Worm (Caenorhabditis elegans): ENCODE data around the gene bcmo-2.

Gene bcmo-2

DNA sequence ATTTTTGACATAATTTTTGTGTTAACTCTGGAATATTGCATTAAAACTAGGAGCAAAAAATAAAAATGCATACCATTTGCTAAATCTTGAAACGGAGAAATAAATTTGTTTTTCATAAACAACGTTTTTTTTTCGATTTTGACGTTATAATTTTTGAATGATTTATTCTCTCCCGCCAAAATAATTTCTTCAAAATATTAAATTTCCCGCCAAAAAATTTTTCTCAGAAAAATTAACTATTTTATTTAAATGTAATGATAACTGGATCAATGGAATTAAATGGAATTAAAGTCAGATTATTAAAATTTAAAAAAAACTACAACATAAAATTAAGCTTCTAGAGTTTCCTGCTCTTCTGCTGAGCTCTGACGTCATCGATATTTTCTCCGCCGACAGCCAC is 33.5 kb downstream of the bcmo-2 start, which contains the start of gene nep-3:
Gene nep-3, minus strand, starts transcription at position 101 of the 400 bp plus-strand sequence.
- TF ChIP-seq him-1 (tag; optimal IDR thresholded peaks at IDR 0.05) (no peak), W03F9.2 (tag; optimal IDR thresholded peaks at IDR 0.05) (no peak), dao-5 (tag; optimal IDR thresholded peaks at IDR 0.05) (no peak)

DNA sequence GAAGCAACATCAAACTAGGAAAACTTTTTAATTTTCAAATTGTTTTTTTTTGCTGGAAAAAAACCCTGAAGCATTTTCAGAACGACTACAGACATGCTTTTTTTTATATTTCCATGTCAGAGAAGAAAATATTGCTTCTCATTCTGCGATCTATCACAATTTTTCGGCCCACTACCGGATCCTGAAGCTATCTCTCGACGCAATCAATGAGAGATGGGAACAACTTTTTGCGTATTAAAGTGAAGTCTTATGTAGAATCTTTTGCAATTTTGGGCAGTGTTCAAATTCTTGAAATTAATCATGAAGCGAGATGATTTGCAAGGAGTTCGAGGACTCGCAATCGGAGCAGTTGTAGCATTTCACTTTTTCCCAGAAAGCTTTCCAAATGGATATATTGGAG is 41.0 kb downstream of the bcmo-2 start, which contains the start of gene oac-10:
Gene oac-10, plus strand, starts transcription at position 301 of the 400 bp plus-strand sequence.
- TF ChIP-seq dao-5 (tag; optimal IDR thresholded peaks at IDR 0.05) (no peak), W03F9.2 (tag; optimal IDR thresholded peaks at IDR 0.05) (no peak), him-1 (tag; optimal IDR thresholded peaks at IDR 0.05) (no peak)

DNA sequence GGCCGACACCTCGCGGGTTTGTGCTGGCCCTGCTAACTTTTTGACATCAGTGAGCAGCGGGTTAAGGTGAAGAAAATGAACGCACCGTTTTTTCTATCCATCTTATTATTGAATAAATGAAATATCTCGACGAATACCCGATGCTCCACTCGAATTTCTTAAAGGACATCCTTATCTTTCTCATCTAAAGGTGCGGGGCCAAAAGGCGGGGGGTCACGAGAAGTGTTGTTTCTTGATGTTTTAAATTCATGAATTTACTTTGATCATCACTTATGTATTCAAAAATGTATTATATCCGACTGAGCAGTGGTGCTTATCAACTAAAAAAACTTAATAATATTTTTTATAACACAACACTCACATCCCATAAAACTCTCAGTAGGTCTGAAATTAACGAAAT is 46.0 kb downstream of the bcmo-2 start, which contains the start of gene nhr-261:
Gene nhr-261, minus strand, starts transcription at position 101 of the 400 bp plus-strand sequence.
- no peak for TF ChIP-seq dao-5 (tag; optimal IDR thresholded peaks at IDR 0.05)
- TF ChIP-seq him-1 (tag; optimal IDR thresholded peaks at IDR 0.05): no peak
- TF ChIP-seq W03F9.2 (tag; optimal IDR thresholded peaks at IDR 0.05): no peak

DNA sequence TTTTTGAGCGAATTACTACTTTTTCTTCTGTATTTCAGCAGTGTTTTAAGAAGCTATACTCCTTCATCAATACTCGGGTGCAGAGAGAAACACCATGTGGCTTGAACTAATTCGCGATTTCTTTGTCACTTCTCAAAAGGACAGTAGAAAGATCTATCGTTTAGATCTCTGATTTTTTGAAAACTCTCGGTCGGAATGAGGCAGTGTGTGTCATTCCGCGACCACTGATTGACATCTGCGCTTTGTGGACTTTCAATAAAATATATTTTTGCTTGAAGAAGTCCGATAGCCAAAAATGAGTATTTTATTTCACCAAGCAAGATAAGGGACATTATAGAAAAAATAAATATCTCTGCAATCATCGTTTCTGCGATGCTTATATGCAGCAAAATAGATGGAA is 48.6 kb downstream of the bcmo-2 start:
- TF ChIP-seq W03F9.2 (tag; optimal IDR thresholded peaks at IDR 0.05) (no peak), him-1 (tag; optimal IDR thresholded peaks at IDR 0.05) (no peak), dao-5 (tag; optimal IDR thresholded peaks at IDR 0.05) (no peak)

DNA sequence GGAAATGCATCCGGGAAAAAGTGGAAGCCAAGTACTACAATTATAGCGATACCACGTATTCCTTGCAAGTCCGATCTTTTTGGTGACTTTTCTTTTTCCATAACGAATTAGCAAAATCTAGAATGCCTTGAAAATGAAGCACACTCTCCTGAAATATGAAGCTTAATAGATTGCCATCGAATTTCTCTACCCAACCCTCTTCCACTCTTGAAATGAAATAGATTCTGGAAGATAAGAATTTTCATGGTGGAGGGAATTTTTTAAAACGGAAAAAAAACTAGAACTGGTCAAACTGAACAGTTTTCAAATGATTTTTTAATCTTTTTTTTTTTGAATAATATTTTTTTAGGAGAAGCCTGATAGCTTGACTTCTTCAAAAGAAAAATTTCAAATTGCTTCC is 49.8 kb downstream of the bcmo-2 start, which contains the start of gene oac-11:
Gene oac-11, minus strand, starts transcription at position 101 of the 400 bp plus-strand sequence.
- TF ChIP-seq him-1 (tag; optimal IDR thresholded peaks at IDR 0.05): no peak
- TF ChIP-seq W03F9.2 (tag; optimal IDR thresholded peaks at IDR 0.05): no peak
- TF ChIP-seq dao-5 (tag; optimal IDR thresholded peaks at IDR 0.05): no peak

Data from whole organism, L4/young adult.